Worm (Caenorhabditis elegans) whole organism, L1 larva: ENCODE results near the gene C17H12.2.

Source experiments
- F16B12.6 ChIP-seq: fragments of 150-350 bp; optimal IDR thresholded peaks from 2 replicates; lab custom pipeline; 2014; ENCODE audit warnings: missing biosample characterization, missing genetic modification characterization
- Y116A8C.19 ChIP-seq: sonication (generic microtip); optimal IDR thresholded peaks from 2 replicates; lab custom pipeline; 2016; ENCODE audit warnings: missing compliant biosample characterization, missing genetic modification characterization, borderline replicate concordance
- aha-1 ChIP-seq: fragments of 150-350 bp; optimal IDR thresholded peaks from 2 replicates; lab custom pipeline; 2014; ENCODE audit warnings: missing biosample characterization, missing genetic modification characterization
- alr-1 ChIP-seq: fragments of 200-800 bp; sonication (Bioruptor generic); optimal IDR thresholded peaks from 2 replicates; lab custom pipeline; 2018; ENCODE audit warnings: borderline replicate concordance, mild to moderate bottlenecking, missing genetic modification characterization, missing compliant biosample characterization
- ama-1 ChIP-seq: fragments of 150-350 bp; optimal IDR thresholded peaks from 2 replicates; lab custom pipeline; 2014
- blmp-1 ChIP-seq: fragments of 150-350 bp; optimal IDR thresholded peaks from 2 replicates; lab custom pipeline; 2014; ENCODE audit warnings: missing biosample characterization, missing genetic modification characterization
- ceh-63 ChIP-seq: fragments of 200-800 bp; sonication (Bioruptor generic); optimal IDR thresholded peaks from 2 replicates; lab custom pipeline; 2018; ENCODE audit warnings: mild to moderate bottlenecking, missing genetic modification characterization, missing compliant biosample characterization
- ceh-8 ChIP-seq: fragments of 200-800 bp; sonication (Bioruptor generic); optimal IDR thresholded peaks from 2 replicates; lab custom pipeline; 2018; ENCODE audit warnings: mild to moderate bottlenecking, missing genetic modification characterization, moderate library complexity, missing compliant biosample characterization
- ceh-82 ChIP-seq, 3 experiments: fragments of 150-350 bp in 1 of 3; sonication (generic microtip) in 2 of 3; optimal IDR thresholded peaks; 2 replicates each; lab custom pipeline; 2014 to 2017; ENCODE audit warnings: missing biosample characterization in 3 of 3, missing genetic modification characterization in 3 of 3
- ceh-88 ChIP-seq: fragments of 200-800 bp; sonication (Bioruptor generic); IDR thresholded peaks from 2 replicates; pipeline ENCODE4 v1.3.6; 2022; ENCODE audit warnings: missing genetic modification characterization, missing compliant biosample characterization
- ces-1 ChIP-seq: fragments of 150-350 bp; optimal IDR thresholded peaks from 2 replicates; lab custom pipeline; 2014; ENCODE audit warnings: missing biosample characterization, missing genetic modification reagents, missing genetic modification characterization
- dsc-1 ChIP-seq: sonication (generic microtip); optimal IDR thresholded peaks from 2 replicates; lab custom pipeline; 2016; ENCODE audit warnings: mild to moderate bottlenecking, missing genetic modification characterization, missing compliant biosample characterization
- efl-1 ChIP-seq, 4 experiments: fragments of 150-350 bp; optimal IDR thresholded peaks in 3 of 4; peaks in 1 of 4; 1 replicate in 1 of 4; 2 replicates in 3 of 4; lab custom pipeline; 2014; ENCODE audit warnings: missing biosample characterization in 2 of 4, missing genetic modification characterization in 2 of 4, missing genetic modification reagents in 2 of 4
- efl-3 ChIP-seq: fragments of 200-800 bp; sonication (Bioruptor generic); optimal IDR thresholded peaks from 2 replicates; lab custom pipeline; 2018; ENCODE audit warnings: mild to moderate bottlenecking, missing genetic modification characterization, missing compliant biosample characterization
- elt-2 ChIP-seq: sonication (generic microtip); optimal IDR thresholded peaks from 2 replicates; lab custom pipeline; 2016; ENCODE audit warnings: missing genetic modification characterization, mild to moderate bottlenecking, inconsistent platforms, missing compliant biosample characterization, missing genetic modification reagents
- ets-5 ChIP-seq: fragments of 200-800 bp; sonication (Bioruptor generic); IDR thresholded peaks from 2 replicates; pipeline ENCODE4 v1.3.6; 2022; ENCODE audit warnings: missing genetic modification characterization, missing compliant biosample characterization
- fkh-8 ChIP-seq: sonication (generic microtip); optimal IDR thresholded peaks from 2 replicates; lab custom pipeline; 2016; ENCODE audit warnings: mild to moderate bottlenecking, missing genetic modification characterization, missing compliant biosample characterization
- grh-1 ChIP-seq: fragments of 200-800 bp; sonication (Bioruptor generic); IDR thresholded peaks from 2 replicates; pipeline ENCODE4 v1.3.6; 2022; ENCODE audit warnings: missing genetic modification reagents, missing genetic modification characterization, missing compliant biosample characterization
- hlh-17 ChIP-seq: fragments of 200-800 bp; sonication (Bioruptor generic); optimal IDR thresholded peaks from 2 replicates; lab custom pipeline; 2018; ENCODE audit warnings: missing genetic modification characterization, mild to moderate bottlenecking, missing compliant biosample characterization, moderate library complexity, borderline replicate concordance
- irx-1 ChIP-seq: sonication (generic microtip); optimal IDR thresholded peaks from 2 replicates; lab custom pipeline; 2016; ENCODE audit warnings: missing genetic modification characterization, missing compliant biosample characterization
- lin-14 ChIP-seq: fragments of 200-800 bp; sonication (Bioruptor generic); optimal IDR thresholded peaks from 2 replicates; lab custom pipeline; 2018; ENCODE audit warnings: mild to moderate bottlenecking, missing genetic modification characterization, moderate library complexity, missing compliant biosample characterization
- lin-15B ChIP-seq: fragments of 150-350 bp; sonication (generic microtip); optimal IDR thresholded peaks from 3 replicates; lab custom pipeline; 2014; ENCODE audit warnings: missing biosample characterization, missing genetic modification characterization
- lin-35 ChIP-seq, 2 experiments: fragments of 150-350 bp; optimal IDR thresholded peaks; 2 replicates each; lab custom pipeline; 2014; ENCODE audit warnings: missing biosample characterization in 2 of 2, missing genetic modification characterization in 2 of 2, missing genetic modification reagents in 2 of 2
- lin-39 ChIP-seq: fragments of 150-350 bp; optimal IDR thresholded peaks from 2 replicates; lab custom pipeline; 2014; ENCODE audit warnings: missing biosample characterization, missing genetic modification reagents, missing genetic modification characterization
- lir-3 ChIP-seq: sonication (generic microtip); optimal IDR thresholded peaks from 2 replicates; lab custom pipeline; 2016; ENCODE audit warnings: mild to moderate bottlenecking, missing genetic modification characterization, moderate library complexity, missing compliant biosample characterization; ENCODE audit not compliant: poor library complexity
- lsy-2 ChIP-seq, 2 experiments: fragments of 150-350 bp; optimal IDR thresholded peaks; 2 replicates each; lab custom pipeline; 2014; ENCODE audit warnings: missing biosample characterization in 2 of 2, missing genetic modification characterization in 2 of 2
- mab-9 ChIP-seq: fragments of 200-800 bp; sonication (Bioruptor generic); IDR thresholded peaks from 2 replicates; pipeline ENCODE4 v1.3.6; 2022; ENCODE audit warnings: missing genetic modification reagents, missing genetic modification characterization, missing compliant biosample characterization
- mef-2 ChIP-seq: fragments of 150-350 bp; optimal IDR thresholded peaks from 2 replicates; lab custom pipeline; 2014; ENCODE audit warnings: missing biosample characterization, missing genetic modification characterization
- mep-1 ChIP-seq: fragments of 150-350 bp; optimal IDR thresholded peaks from 2 replicates; lab custom pipeline; 2014; ENCODE audit warnings: missing biosample characterization, missing genetic modification characterization
- nhr-11 ChIP-seq: fragments of 150-350 bp; optimal IDR thresholded peaks from 2 replicates; lab custom pipeline; 2014; ENCODE audit warnings: missing biosample characterization, missing genetic modification characterization
- nhr-19 ChIP-seq: fragments of 200-800 bp; sonication (Bioruptor generic); conservative IDR thresholded peaks from 2 replicates; pipeline ENCODE4 v1.3.6; 2022; ENCODE audit warnings: missing genetic modification characterization, missing compliant biosample characterization
- nhr-20 ChIP-seq: sonication (generic microtip); optimal IDR thresholded peaks from 2 replicates; lab custom pipeline; 2016; ENCODE audit warnings: mild to moderate bottlenecking, missing genetic modification characterization, missing compliant biosample characterization
- nhr-237 ChIP-seq: fragments of 150-350 bp; optimal IDR thresholded peaks from 2 replicates; lab custom pipeline; 2014; ENCODE audit warnings: missing biosample characterization, missing genetic modification characterization
- nhr-47 ChIP-seq: sonication (generic microtip); optimal IDR thresholded peaks from 2 replicates; lab custom pipeline; 2016; ENCODE audit warnings: mild to moderate bottlenecking, missing genetic modification characterization, moderate library complexity, missing compliant biosample characterization
- nhr-71 ChIP-seq: sonication (generic microtip); optimal IDR thresholded peaks from 2 replicates; lab custom pipeline; 2016; ENCODE audit warnings: mild to moderate bottlenecking, missing genetic modification characterization, moderate library complexity, missing compliant biosample characterization
- nhr-77 ChIP-seq: fragments of 150-350 bp; optimal IDR thresholded peaks from 2 replicates; lab custom pipeline; 2014; ENCODE audit warnings: missing biosample characterization, missing genetic modification characterization
- nhr-84 ChIP-seq: sonication (generic microtip); optimal IDR thresholded peaks from 2 replicates; lab custom pipeline; 2017; ENCODE audit warnings: missing biosample characterization, missing genetic modification characterization
- rnt-1 ChIP-seq: sonication (generic microtip); optimal IDR thresholded peaks from 2 replicates; lab custom pipeline; 2016; ENCODE audit warnings: mild to moderate bottlenecking, missing genetic modification characterization, moderate library complexity, missing compliant biosample characterization
- snpc-4 ChIP-seq: fragments of 150-350 bp; optimal IDR thresholded peaks from 2 replicates; lab custom pipeline; 2014; ENCODE audit warnings: missing biosample characterization, missing genetic modification characterization
- sox-4 ChIP-seq: sonication (generic microtip); optimal IDR thresholded peaks from 2 replicates; lab custom pipeline; 2016; ENCODE audit warnings: missing genetic modification characterization, missing compliant biosample characterization
- tlp-1 ChIP-seq: fragments of 150-350 bp; optimal IDR thresholded peaks from 2 replicates; lab custom pipeline; 2014; ENCODE audit warnings: missing biosample characterization, missing genetic modification characterization
- unc-130 ChIP-seq: fragments of 150-350 bp; optimal IDR thresholded peaks from 2 replicates; lab custom pipeline; 2017; ENCODE audit warnings: missing biosample characterization, missing genetic modification characterization, inconsistent platforms
- unc-62 ChIP-seq: fragments of 150-350 bp; optimal IDR thresholded peaks from 2 replicates; lab custom pipeline; 2014; ENCODE audit warnings: missing biosample characterization, missing genetic modification reagents, missing genetic modification characterization
- unc-86 ChIP-seq: sonication (generic microtip); optimal IDR thresholded peaks from 2 replicates; lab custom pipeline; 2016; ENCODE audit warnings: missing genetic modification characterization, missing compliant biosample characterization
- zag-1 ChIP-seq: fragments of 150-350 bp; optimal IDR thresholded peaks from 2 replicates; lab custom pipeline; 2014; ENCODE audit warnings: missing biosample characterization, missing genetic modification characterization
- ztf-11 ChIP-seq, 2 experiments: sonication (generic microtip); optimal IDR thresholded peaks; 2 replicates each; lab custom pipeline; 2016 to 2017; ENCODE audit warnings: missing genetic modification characterization in 2 of 2, missing biosample characterization in 1 of 2, missing compliant biosample characterization in 1 of 2

Gene C17H12.2

ce11 chrIV:6790438-6791124 is at the start of gene C17H12.2, which contains the start of gene vha-8 (continued):
- TF ChIP-seq efl-1 (optimal IDR thresholded peaks at IDR 0.05; lab: Kevin White, UChicago) (peak; percentile 90 to 95), efl-1 (GFP tag; optimal IDR thresholded peaks at IDR 0.05 in 1 of 2; lab: Kevin White, UChicago) (peak; percentile 81 to 98), F16B12.6 (tag; lab: Kevin White, UChicago) (peak; percentile 63), mep-1 (tag; lab: Kevin White, UChicago) (peak; percentile 98), ceh-82 (tag; optimal IDR thresholded peaks at IDR 0.05; lab: Kevin White, UChicago) (peak; percentile 82 to 98 (median 84)), ama-1 (lab: Kevin White, UChicago) (peak; percentile 29), ztf-11 (tag; optimal IDR thresholded peaks at IDR 0.05; lab: Kevin White, UChicago) (peak in 1 of 2 experiments; percentile 55), nhr-71 (tag; lab: Kevin White, UChicago) (peak; percentile 96), lin-14 (GFP tag; lab: Kevin White, UChicago) (peak; percentile 97), lin-15B (tag; lab: Kevin White, UChicago) (peak; percentile 98), mef-2 (peak; percentile 66), sox-4 (tag; lab: Kevin White, UChicago) (no peak), fkh-8 (tag; lab: Kevin White, UChicago) (peak; percentile 88), lin-39 (tag; lab: Kevin White, UChicago) (peak; percentile 78), unc-86 (tag; lab: Kevin White, UChicago) (peak; percentile 85), unc-62 (GFP tag; lab: Kevin White, UChicago) (no peak), nhr-84 (tag; lab: Kevin White, UChicago) (no peak), mab-9 (peak; percentile 61), grh-1 (GFP tag; lab: Robert Waterston, UW) (peak; percentile 86), snpc-4 (tag; lab: Kevin White, UChicago) (peak; percentile 84), ets-5 (GFP tag; lab: Robert Waterston, UW) (no peak), ces-1 (GFP tag; lab: Kevin White, UChicago) (no peak), elt-2 (peak; percentile 7), nhr-20 (tag; lab: Kevin White, UChicago) (peak; percentile 95), tlp-1 (tag; lab: Kevin White, UChicago) (no peak), lin-35 (GFP tag; optimal IDR thresholded peaks at IDR 0.05; lab: Kevin White, UChicago) (peak; percentile 90 to 94), zag-1 (peak; percentile 75), ceh-8 (GFP tag; lab: Kevin White, UChicago) (peak; percentile 54), rnt-1 (tag; lab: Kevin White, UChicago) (peak; percentile 95), lir-3 (tag; lab: Kevin White, UChicago) (peak; percentile 73), nhr-47 (tag; lab: Kevin White, UChicago) (peak; percentile 94), blmp-1 (tag; lab: Kevin White, UChicago) (peak; percentile 93), ceh-88 (GFP tag; lab: Robert Waterston, UW) (no peak; the same call in 1 of the 2 replicates), ceh-63 (no peak)

- TF ChIP-seq Y116A8C.19 = no peak
- TF ChIP-seq ama-1 (lab: Kevin White, UChicago) = no peak
- TF ChIP-seq mab-9 = no peak; the same call in 1 of the 2 replicates
- peak; percentile 58 to 73 for TF ChIP-seq lin-35 (GFP tag; optimal IDR thresholded peaks at IDR 0.05; lab: Kevin White, UChicago)
- peak; percentile 88 for TF ChIP-seq nhr-20 (tag; lab: Kevin White, UChicago)
- peak; percentile 61 for TF ChIP-seq lin-39 (tag; lab: Kevin White, UChicago)
- peak; percentile 76 for TF ChIP-seq nhr-19
- peak; percentile 80 to 86 for TF ChIP-seq lsy-2 (tag; optimal IDR thresholded peaks at IDR 0.05; lab: Kevin White, UChicago)
- TF ChIP-seq snpc-4 (tag; lab: Kevin White, UChicago) = no peak
- no peak for TF ChIP-seq hlh-17 (GFP tag; lab: Kevin White, UChicago)
- TF ChIP-seq F16B12.6 (tag; lab: Kevin White, UChicago) = no peak
- peak; percentile 77 for TF ChIP-seq nhr-11 (tag; lab: Kevin White, UChicago)
- TF ChIP-seq dsc-1 (tag; lab: Kevin White, UChicago) = peak; percentile 83
- TF ChIP-seq nhr-237 (tag; lab: Kevin White, UChicago) = peak; percentile 34
- TF ChIP-seq elt-2 = peak; percentile 92
- peak; percentile 73 for TF ChIP-seq zag-1
- TF ChIP-seq irx-1 (tag; lab: Kevin White, UChicago) = peak; percentile 79
- no peak for TF ChIP-seq alr-1 (tag; lab: Kevin White, UChicago)
- no peak for TF ChIP-seq ets-5 (GFP tag; lab: Robert Waterston, UW)
- peak; percentile 72 to 74 for TF ChIP-seq efl-1 (optimal IDR thresholded peaks at IDR 0.05; lab: Kevin White, UChicago)
- TF ChIP-seq efl-1 (GFP tag; optimal IDR thresholded peaks at IDR 0.05 in 1 of 2; lab: Kevin White, UChicago) = peak; percentile 40 to 90
- no peak for TF ChIP-seq efl-3 (GFP tag; lab: Kevin White, UChicago)
- peak; percentile 99 for TF ChIP-seq lin-14 (GFP tag; lab: Kevin White, UChicago)
- no peak for TF ChIP-seq unc-130
- TF ChIP-seq nhr-77 (tag; lab: Kevin White, UChicago) = peak; percentile 75
- TF ChIP-seq grh-1 (GFP tag; lab: Robert Waterston, UW) = no peak
- TF ChIP-seq aha-1 (tag; lab: Kevin White, UChicago) = peak; percentile 24
- TF ChIP-seq ceh-8 (GFP tag; lab: Kevin White, UChicago) = peak; percentile 19
- TF ChIP-seq ceh-63 = no peak
Observed at ce11 chrIV:6839091-6839522, 48.8 kb upstream of the C17H12.2 start.
